Fruit fly (Drosophila melanogaster): ENCODE results near the gene indra.

DNA sequence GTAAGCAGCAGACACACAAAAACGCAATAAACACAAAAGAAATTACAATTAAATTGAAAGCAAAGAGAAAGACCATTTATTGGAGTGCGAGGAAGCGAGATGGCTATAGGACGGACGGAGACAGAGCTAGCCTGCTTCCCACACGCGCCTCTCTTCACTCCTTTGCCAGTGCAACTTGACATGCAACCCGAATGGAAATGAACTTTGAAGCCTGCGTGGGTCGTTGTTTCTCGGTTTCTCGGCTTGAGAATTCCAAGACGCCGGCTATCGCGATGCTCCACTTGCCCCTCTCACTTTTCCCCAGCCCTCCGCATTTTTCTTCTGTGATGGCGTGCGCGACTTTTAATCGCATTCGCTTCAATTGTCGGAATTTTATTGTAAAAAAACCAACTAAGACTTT, 38.8 kb upstream of the indra start:
- TF ChIP-seq sc (optimal IDR thresholded peaks at IDR 0.05) = no peak
- no peak for TF ChIP-seq sc (GFP tag; optimal IDR thresholded peaks at IDR 0.05)
- TF ChIP-seq CG15011 (GFP tag; optimal IDR thresholded peaks at IDR 0.05) = no peak
- no peak for TF ChIP-seq BEAF-32 (GFP tag; optimal IDR thresholded peaks at IDR 0.05)
- no peak for TF ChIP-seq CG12104 (GFP tag; optimal IDR thresholded peaks at IDR 0.05)

All from whole organism, embryonic.